Worm (Caenorhabditis elegans): ENCODE measurements around the gene col-10.

Gene col-10

ce11 chrV:9148151-9148550 lies 17.0 kb downstream of the col-10 start:
- TF ChIP-seq php-3 (GFP tag; IDR thresholded peaks at IDR 0.05) (no peak), daf-12 (tag; optimal IDR thresholded peaks at IDR 0.05) (no peak), ztf-7 (tag; optimal IDR thresholded peaks at IDR 0.05) (no peak), ama-1 (optimal IDR thresholded peaks at IDR 0.05) (no peak), fos-1 (tag; optimal IDR thresholded peaks at IDR 0.05) (no peak), pha-4 (GFP tag; IDR thresholded peaks at IDR 0.05) (no peak), pha-4 (tag; optimal IDR thresholded peaks at IDR 0.05) (no peak), Y48G9A.11 (GFP tag; IDR thresholded peaks at IDR 0.05) (no peak), hlh-30 (tag; optimal IDR thresholded peaks at IDR 0.05; ENCODE audit: insufficient read depth) (no peak), nhr-237 (tag; optimal IDR thresholded peaks at IDR 0.05) (no peak), ceh-44 (GFP tag; IDR thresholded peaks at IDR 0.05) (no peak), aly-2 (tag; optimal IDR thresholded peaks at IDR 0.05) (no peak), zip-11 (GFP tag; IDR thresholded peaks at IDR 0.05) (no peak), zip-2 (tag; optimal IDR thresholded peaks at IDR 0.05) (no peak), ztf-11 (tag; optimal IDR thresholded peaks at IDR 0.05) (no peak), lin-38 (GFP tag; IDR thresholded peaks at IDR 0.05) (no peak), ctbp-1 (GFP tag; IDR thresholded peaks at IDR 0.05) (no peak), ceh-62 (tag; optimal IDR thresholded peaks at IDR 0.05) (no peak), attf-4 (tag; optimal IDR thresholded peaks at IDR 0.05) (no peak), saeg-2 (GFP tag; IDR thresholded peaks at IDR 0.05) (no peak)

ce11 chrV:9146849-9147557 lies 18.1 kb downstream of the col-10 start, which contains the start of gene spl-2:
spl-2 (minus strand) TSS chrV:9146899.
- TF ChIP-seq nhr-48 (tag; optimal IDR thresholded peaks at IDR 0.05) = peak; percentile 37
- no peak for TF ChIP-seq mep-1 (tag; optimal IDR thresholded peaks at IDR 0.05)
- no peak for TF ChIP-seq saeg-2 (GFP tag; IDR thresholded peaks at IDR 0.05)
- TF ChIP-seq hlh-11 (tag; optimal IDR thresholded peaks at IDR 0.05) = peak; percentile 35
- no peak for TF ChIP-seq snpc-1.2 (GFP tag; IDR thresholded peaks at IDR 0.05)
- TF ChIP-seq nhr-76 (tag; optimal IDR thresholded peaks at IDR 0.05) = no peak
- peak in 1 of 2 experiments; percentile 95 for TF ChIP-seq unc-62 (GFP tag; optimal IDR thresholded peaks at IDR 0.05 in 1 of 2)
- TF ChIP-seq unc-62 (tag; optimal IDR thresholded peaks at IDR 0.05) = no peak
- no peak for TF ChIP-seq sdz-12 (GFP tag; optimal IDR thresholded peaks at IDR 0.05)
- TF ChIP-seq hif-1 (tag; optimal IDR thresholded peaks at IDR 0.05) = no peak
- no peak for TF ChIP-seq daf-8 (GFP tag; IDR thresholded peaks at IDR 0.05)
- TF ChIP-seq ztf-11 (tag; optimal IDR thresholded peaks at IDR 0.05) = no peak
- TF ChIP-seq fkh-10 (GFP tag; optimal IDR thresholded peaks at IDR 0.05) = no peak
- TF ChIP-seq madf-5 (GFP tag; IDR thresholded peaks at IDR 0.05) = no peak
- no peak for TF ChIP-seq gei-8 (GFP tag; optimal IDR thresholded peaks at IDR 0.05)
- TF ChIP-seq dmd-6 (GFP tag; IDR thresholded peaks at IDR 0.05) = peak; percentile 25; the same call in 1 of the 2 replicates
- no peak for TF ChIP-seq T26A8.4 (GFP tag; IDR thresholded peaks at IDR 0.05)
- TF ChIP-seq nhr-111 (GFP tag; optimal IDR thresholded peaks at IDR 0.05) = no peak
- TF ChIP-seq duxl-1 (tag; optimal IDR thresholded peaks at IDR 0.05; ENCODE audit: poor library complexity) = no peak
- no peak for TF ChIP-seq unc-39 (tag; optimal IDR thresholded peaks at IDR 0.05)
- peak; percentile 5 for TF ChIP-seq nhr-28 (tag; optimal IDR thresholded peaks at IDR 0.05)
- no peak for TF ChIP-seq lir-3 (tag; optimal IDR thresholded peaks at IDR 0.05)
- TF ChIP-seq zip-11 (GFP tag; IDR thresholded peaks at IDR 0.05) = no peak
- no peak for TF ChIP-seq spr-1 (tag; optimal IDR thresholded peaks at IDR 0.05)
- TF ChIP-seq ceh-20 (GFP tag; IDR thresholded peaks at IDR 0.05) = no peak
- no peak for TF ChIP-seq dmd-9 (GFP tag; IDR thresholded peaks at IDR 0.05)
- no peak for TF ChIP-seq ceh-44 (GFP tag; IDR thresholded peaks at IDR 0.05)
- TF ChIP-seq ceh-82 (tag; optimal IDR thresholded peaks at IDR 0.05) = no peak
- TF ChIP-seq lin-1 (GFP tag; IDR thresholded peaks at IDR 0.05) = no peak
- TF ChIP-seq pqm-1 (tag; optimal IDR thresholded peaks at IDR 0.05) = no peak
- TF ChIP-seq mxl-2 (GFP tag; conservative IDR thresholded peaks at IDR 0.05) = no peak
- no peak for TF ChIP-seq zfp-3 (GFP tag; conservative IDR thresholded peaks at IDR 0.05)
- no peak for TF ChIP-seq tra-1 (GFP tag; IDR thresholded peaks at IDR 0.05)
- TF ChIP-seq jun-1 (tag; optimal IDR thresholded peaks at IDR 0.05) = no peak
- peak; percentile 42 for TF ChIP-seq hlh-30 (tag; optimal IDR thresholded peaks at IDR 0.05; ENCODE audit: insufficient read depth)
- TF ChIP-seq ces-1 (GFP tag; optimal IDR thresholded peaks at IDR 0.05) = no peak
